Worm (Caenorhabditis elegans) whole organism, L3 larva: ENCODE measurements around the gene yju-2.
A peak's percentile ranks its signal among the peaks of the same experiment; 100 is the strongest.

Source experiments
- R02D3.7 ChIP-seq: fragments of 150-350 bp; optimal IDR thresholded peaks from 2 replicates; lab custom pipeline; 2014; ENCODE audit warnings: missing biosample characterization, missing genetic modification characterization
- aly-2 ChIP-seq: fragments of 150-350 bp; optimal IDR thresholded peaks from 2 replicates; lab custom pipeline; 2014; ENCODE audit warnings: missing biosample characterization, missing genetic modification characterization
- ceh-16 ChIP-seq: sonication (generic microtip); optimal IDR thresholded peaks from 2 replicates; lab custom pipeline; 2017; ENCODE audit warnings: missing biosample characterization, missing genetic modification characterization
- egl-27 ChIP-seq: sonication (generic microtip); optimal IDR thresholded peaks from 4 replicates; lab custom pipeline; 2017; ENCODE audit warnings: missing biosample characterization, missing genetic modification reagents, missing genetic modification characterization
- egl-5 ChIP-seq: fragments of 150-350 bp; optimal IDR thresholded peaks from 2 replicates; lab custom pipeline; 2017; ENCODE audit warnings: missing biosample characterization, missing genetic modification reagents, missing genetic modification characterization, inconsistent platforms
- elt-1 ChIP-seq: fragments of 150-350 bp; optimal IDR thresholded peaks from 2 replicates; lab custom pipeline; 2014; ENCODE audit warnings: missing biosample characterization, missing genetic modification characterization
- elt-2 ChIP-seq: sonication (generic microtip); optimal IDR thresholded peaks from 2 replicates; lab custom pipeline; 2016; ENCODE audit warnings: missing genetic modification reagents, mild to moderate bottlenecking, missing genetic modification characterization, missing compliant biosample characterization
- elt-3 ChIP-seq, 3 experiments: fragments of 150-350 bp in 1 of 3; sonication (generic microtip) in 2 of 3; optimal IDR thresholded peaks; 2 replicates in 2 of 3; 4 replicates in 1 of 3; lab custom pipeline; 2014 to 2017; ENCODE audit warnings: missing biosample characterization in 3 of 3, missing genetic modification characterization in 3 of 3
- fkh-2 ChIP-seq: fragments of 150-350 bp; optimal IDR thresholded peaks from 2 replicates; lab custom pipeline; 2014; ENCODE audit warnings: missing biosample characterization, missing genetic modification reagents, missing genetic modification characterization
- fos-1 ChIP-seq: fragments of 150-350 bp; optimal IDR thresholded peaks from 2 replicates; lab custom pipeline; 2014; ENCODE audit warnings: missing biosample characterization, missing genetic modification characterization
- hmg-11 ChIP-seq: sonication (generic microtip); optimal IDR thresholded peaks from 2 replicates; lab custom pipeline; 2016; ENCODE audit warnings: missing genetic modification characterization, missing compliant biosample characterization
- jun-1 ChIP-seq: fragments of 150-350 bp; optimal IDR thresholded peaks from 2 replicates; lab custom pipeline; 2014; ENCODE audit warnings: missing biosample characterization, missing genetic modification reagents, missing genetic modification characterization
- lin-15B ChIP-seq: fragments of 150-350 bp; optimal IDR thresholded peaks from 2 replicates; lab custom pipeline; 2014; ENCODE audit warnings: missing biosample characterization, missing genetic modification characterization
- lin-39 ChIP-seq: fragments of 150-350 bp; optimal IDR thresholded peaks from 2 replicates; lab custom pipeline; 2018; ENCODE audit warnings: missing biosample characterization, missing genetic modification reagents, missing genetic modification characterization
- lsy-12 ChIP-seq: sonication (generic microtip); optimal IDR thresholded peaks from 2 replicates; lab custom pipeline; 2016; ENCODE audit warnings: mild to moderate bottlenecking, missing genetic modification characterization, missing compliant biosample characterization
- mml-1 ChIP-seq: fragments of 150-350 bp; sonication (generic microtip); optimal IDR thresholded peaks from 3 replicates; lab custom pipeline; 2014; ENCODE audit warnings: missing biosample characterization, missing genetic modification characterization
- nfya-1 ChIP-seq: sonication (generic microtip); optimal IDR thresholded peaks from 2 replicates; lab custom pipeline; 2017; ENCODE audit warnings: missing genetic modification characterization, mild to moderate bottlenecking, missing compliant biosample characterization, antibody characterized with exemption, moderate library complexity; ENCODE audit not compliant: insufficient read depth
- nhr-11 ChIP-seq: fragments of 150-350 bp; optimal IDR thresholded peaks from 2 replicates; lab custom pipeline; 2014; ENCODE audit warnings: missing biosample characterization, missing genetic modification characterization
- nhr-12 ChIP-seq: fragments of 150-350 bp; optimal IDR thresholded peaks from 2 replicates; lab custom pipeline; 2014; ENCODE audit warnings: missing biosample characterization, missing genetic modification characterization
- nhr-23 ChIP-seq: fragments of 150-350 bp; optimal IDR thresholded peaks from 2 replicates; lab custom pipeline; 2014; ENCODE audit warnings: missing biosample characterization, missing genetic modification reagents, missing genetic modification characterization
- nhr-237 ChIP-seq: fragments of 150-350 bp; optimal IDR thresholded peaks from 2 replicates; lab custom pipeline; 2014; ENCODE audit warnings: missing biosample characterization, missing genetic modification characterization
- nhr-25 ChIP-seq: sonication (generic microtip); optimal IDR thresholded peaks from 2 replicates; lab custom pipeline; 2017; ENCODE audit warnings: missing biosample characterization, missing genetic modification characterization
- nhr-28 ChIP-seq: fragments of 150-350 bp; optimal IDR thresholded peaks from 2 replicates; lab custom pipeline; 2014; ENCODE audit warnings: missing biosample characterization, missing genetic modification characterization
- nhr-76 ChIP-seq: fragments of 150-350 bp; sonication (generic microtip); optimal IDR thresholded peaks from 5 replicates; lab custom pipeline; 2014; ENCODE audit warnings: missing biosample characterization, missing genetic modification characterization
- nhr-77 ChIP-seq: fragments of 150-350 bp; optimal IDR thresholded peaks from 2 replicates; lab custom pipeline; 2014; ENCODE audit warnings: missing biosample characterization, missing genetic modification characterization
- pqm-1 ChIP-seq: fragments of 150-350 bp; optimal IDR thresholded peaks from 2 replicates; lab custom pipeline; 2017; ENCODE audit warnings: missing biosample characterization, missing genetic modification characterization, inconsistent platforms
- sea-2 ChIP-seq: fragments of 150-350 bp; sonication (generic microtip); optimal IDR thresholded peaks from 4 replicates; lab custom pipeline; 2014; ENCODE audit warnings: missing biosample characterization, missing genetic modification reagents, missing genetic modification characterization
- skn-1 ChIP-seq: fragments of 150-350 bp; optimal IDR thresholded peaks from 2 replicates; lab custom pipeline; 2014; ENCODE audit warnings: missing biosample characterization, missing genetic modification characterization
- snpc-4 ChIP-seq: fragments of 150-350 bp; optimal IDR thresholded peaks from 2 replicates; lab custom pipeline; 2014; ENCODE audit warnings: missing biosample characterization, missing genetic modification characterization
- unc-39 ChIP-seq: sonication (generic microtip); optimal IDR thresholded peaks from 4 replicates; lab custom pipeline; 2017; ENCODE audit warnings: missing biosample characterization, missing genetic modification characterization
- unc-62 ChIP-seq: fragments of 150-350 bp; sonication (generic microtip); optimal IDR thresholded peaks from 4 replicates; lab custom pipeline; 2014; ENCODE audit warnings: missing biosample characterization, missing genetic modification reagents, missing genetic modification characterization
- zag-1 ChIP-seq: fragments of 150-350 bp; optimal IDR thresholded peaks from 2 replicates; lab custom pipeline; 2014; ENCODE audit warnings: missing biosample characterization, missing genetic modification characterization
- ztf-4 ChIP-seq: fragments of 150-350 bp; optimal IDR thresholded peaks from 2 replicates; lab custom pipeline; 2014; ENCODE audit warnings: missing biosample characterization, missing genetic modification characterization

yju-2 gene

ce11 chrIII:7209721-7210120 lies 25.6 kb downstream of the yju-2 start, which contains the start of gene R151.2:
TSS of gene R151.2 (plus strand) at chrIII:7209967.
- no peak for TF ChIP-seq nfya-1 (tag; lab: Kevin White, UChicago)
- no peak for TF ChIP-seq unc-62 (GFP tag; lab: Kevin White, UChicago)
- peak; percentile 10 for TF ChIP-seq fos-1 (tag; lab: Kevin White, UChicago)

ce11 chrIII:7210486-7210885 lies 26.4 kb downstream of the yju-2 start:
- TF ChIP-seq nhr-23 (tag; lab: Kevin White, UChicago) (no peak), lin-39 (no peak), nhr-77 (no peak), mml-1 (tag; lab: Kevin White, UChicago) (no peak), ztf-4 (tag; lab: Kevin White, UChicago) (no peak), nhr-12 (tag; lab: Kevin White, UChicago) (no peak), nhr-28 (tag; lab: Kevin White, UChicago) (no peak), nhr-76 (tag; lab: Kevin White, UChicago) (no peak), lsy-12 (no peak), egl-27 (tag; lab: Kevin White, UChicago) (no peak), ceh-16 (tag; lab: Kevin White, UChicago) (no peak), pqm-1 (tag; lab: Kevin White, UChicago) (no peak)

- TF ChIP-seq elt-2 (peak; percentile 61), pqm-1 (tag; lab: Kevin White, UChicago) (peak; percentile 81), egl-5 (tag; lab: Kevin White, UChicago) (no peak)
- TF ChIP-seq, all 47 proteins: peak for 2
Measured at ce11 chrIII:7212028-7212427, 27.9 kb downstream of the yju-2 start.

ce11 chrIII:7215532-7215931 lies 31.4 kb downstream of the yju-2 start:
- TF ChIP-seq sea-2 (no peak), lin-39 (peak; percentile 16)

ce11 chrIII:7216226-7216625 lies 32.1 kb downstream of the yju-2 start, which contains the start of gene R151.1:
TSS of gene R151.1 (plus strand) at chrIII:7216526.
- TF ChIP-seq nhr-25 (no peak), pqm-1 (tag; lab: Kevin White, UChicago) (no peak), elt-2 (no peak), unc-39 (no peak), unc-62 (GFP tag; lab: Kevin White, UChicago) (no peak), nhr-23 (tag; lab: Kevin White, UChicago) (no peak), sea-2 (no peak), lin-39 (no peak), nhr-76 (tag; lab: Kevin White, UChicago) (no peak), elt-1 (tag; lab: Kevin White, UChicago) (no peak), R02D3.7 (tag; lab: Kevin White, UChicago) (no peak), nhr-237 (tag; lab: Kevin White, UChicago) (no peak), egl-5 (tag; lab: Kevin White, UChicago) (no peak), mml-1 (tag; lab: Kevin White, UChicago) (no peak), skn-1 (no peak), hmg-11 (tag; lab: Kevin White, UChicago) (no peak)

- TF ChIP-seq nfya-1 (tag; lab: Kevin White, UChicago) (peak; percentile 34), pqm-1 (tag; lab: Kevin White, UChicago) (no peak), nhr-76 (tag; lab: Kevin White, UChicago) (no peak), jun-1 (tag; lab: Kevin White, UChicago) (no peak), aly-2 (tag; lab: Kevin White, UChicago) (no peak), elt-1 (tag; lab: Kevin White, UChicago) (no peak), nhr-11 (tag; lab: Kevin White, UChicago) (peak; percentile 12), fos-1 (tag; lab: Kevin White, UChicago) (no peak), egl-5 (tag; lab: Kevin White, UChicago) (peak; percentile 3), zag-1 (tag; lab: Kevin White, UChicago) (no peak), nhr-12 (tag; lab: Kevin White, UChicago) (no peak), snpc-4 (tag; lab: Kevin White, UChicago) (no peak), elt-3 (tag; optimal IDR thresholded peaks at IDR 0.05; lab: Kevin White, UChicago) (no peak), sea-2 (no peak), unc-62 (GFP tag; lab: Kevin White, UChicago) (peak; percentile 48), fkh-2 (tag; lab: Kevin White, UChicago) (peak; percentile 33), lin-15B (tag; lab: Kevin White, UChicago) (peak; percentile 38)
Measured at ce11 chrIII:7216924-7217521, 32.9 kb downstream of the yju-2 start.
